Worm (Caenorhabditis elegans): Measurements from ENCODE around the gene ZC196.2.

DNA sequence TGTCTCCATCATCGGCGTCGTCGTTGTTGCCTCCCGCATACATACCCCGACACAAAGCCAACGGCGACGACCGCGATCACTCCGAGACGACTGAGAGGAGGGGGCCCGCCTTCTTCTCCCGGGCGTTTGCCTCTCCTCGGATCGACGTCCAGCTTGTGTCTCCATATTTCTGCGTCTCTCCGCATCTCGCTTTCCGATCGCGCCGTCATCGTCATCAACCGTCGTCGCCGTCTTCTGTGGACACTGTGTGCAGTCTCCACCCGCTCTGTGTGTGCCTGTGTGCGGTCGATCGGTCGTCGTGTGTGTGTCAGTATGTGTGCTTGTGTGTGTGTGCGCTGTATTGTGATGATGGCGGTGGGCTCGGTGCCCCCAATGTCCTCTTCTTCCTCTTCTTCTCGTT, 46.3 kb downstream of the ZC196.2 start:
- TF ChIP-seq flt-1 (GFP tag; IDR thresholded peaks at IDR 0.05) (peak; percentile 73), cog-1 (tag; optimal IDR thresholded peaks at IDR 0.05) (peak; percentile 27), med-1 (GFP tag; optimal IDR thresholded peaks at IDR 0.05; ENCODE audit: insufficient read depth) (no peak)
